Worm (Caenorhabditis elegans): ENCODE data around the gene F32G8.3.

F32G8.3 gene

ce11 chrV:10592479-10592878 is 37.3 kb upstream of the F32G8.3 start, which contains the start of gene T21C9.9:
T21C9.9 (minus strand) TSS chrV:10592579.
- TF ChIP-seq ctbp-1 (GFP tag; IDR thresholded peaks at IDR 0.05) (no peak), zip-11 (GFP tag; IDR thresholded peaks at IDR 0.05) (no peak), D1046.2 (GFP tag; IDR thresholded peaks at IDR 0.05) (no peak), lin-15B (tag; optimal IDR thresholded peaks at IDR 0.05) (no peak), snpc-1.2 (GFP tag; IDR thresholded peaks at IDR 0.05) (no peak), dve-1 (tag; optimal IDR thresholded peaks at IDR 0.05; ENCODE audit: insufficient read depth) (no peak), nhr-11 (tag; optimal IDR thresholded peaks at IDR 0.05) (no peak), daf-19 (GFP tag; conservative IDR thresholded peaks at IDR 0.05) (no peak), tra-1 (GFP tag; IDR thresholded peaks at IDR 0.05) (no peak), dpl-1 (GFP tag; optimal IDR thresholded peaks at IDR 0.05) (no peak), zfp-2 (tag; optimal IDR thresholded peaks at IDR 0.05) (no peak), lin-39 (tag; optimal IDR thresholded peaks at IDR 0.05) (no peak)

ce11 chrV:10589774-10590528 is 34.8 kb upstream of the F32G8.3 start, which contains the start of gene ttr-23:
ttr-23 (minus strand) TSS chrV:10589860.
- TF ChIP-seq lir-3 (tag; optimal IDR thresholded peaks at IDR 0.05) = no peak
- TF ChIP-seq hif-1 (tag; optimal IDR thresholded peaks at IDR 0.05) = peak in 1 of 2 experiments; percentile 74
- TF ChIP-seq nhr-42 (GFP tag; IDR thresholded peaks at IDR 0.05) = no peak
- peak; percentile 78 for TF ChIP-seq dve-1 (tag; optimal IDR thresholded peaks at IDR 0.05; ENCODE audit: insufficient read depth)
- no peak for TF ChIP-seq ZK337.2 (GFP tag; IDR thresholded peaks at IDR 0.05)
- peak; percentile 60 for TF ChIP-seq php-3 (GFP tag; IDR thresholded peaks at IDR 0.05)
- TF ChIP-seq lim-7 (GFP tag; IDR thresholded peaks at IDR 0.05) = no peak
- no peak for TF ChIP-seq hmg-1.1 (GFP tag; IDR thresholded peaks at IDR 0.05)
- TF ChIP-seq nhr-111 (GFP tag; optimal IDR thresholded peaks at IDR 0.05) = no peak
- TF ChIP-seq saeg-2 (GFP tag; IDR thresholded peaks at IDR 0.05) = no peak
- TF ChIP-seq fkh-10 (GFP tag; optimal IDR thresholded peaks at IDR 0.05) = no peak
- no peak for TF ChIP-seq nhr-237 (tag; optimal IDR thresholded peaks at IDR 0.05)
- no peak for TF ChIP-seq pqm-1 (tag; optimal IDR thresholded peaks at IDR 0.05)
- TF ChIP-seq Y5F2A.4 (GFP tag; optimal IDR thresholded peaks at IDR 0.05) = no peak
- TF ChIP-seq ceh-32 (tag; optimal IDR thresholded peaks at IDR 0.05; ENCODE audit: poor library complexity) = no peak
- TF ChIP-seq nhr-6 (tag; optimal IDR thresholded peaks at IDR 0.05) = no peak
- TF ChIP-seq ceh-82 (tag; optimal IDR thresholded peaks at IDR 0.05) = no peak
- no peak for TF ChIP-seq zfp-2 (tag; optimal IDR thresholded peaks at IDR 0.05)
- no peak for TF ChIP-seq zfp-3 (GFP tag; conservative IDR thresholded peaks at IDR 0.05)
- TF ChIP-seq lin-39 (tag; optimal IDR thresholded peaks at IDR 0.05) = no peak
- TF ChIP-seq aha-1 (tag) = peak; percentile 37
- TF ChIP-seq nhr-11 (tag; optimal IDR thresholded peaks at IDR 0.05) = no peak
- no peak for TF ChIP-seq mxl-3 (GFP tag; optimal IDR thresholded peaks at IDR 0.05)
- TF ChIP-seq mep-1 (tag; optimal IDR thresholded peaks at IDR 0.05) = no peak
- no peak for TF ChIP-seq nhr-76 (tag; optimal IDR thresholded peaks at IDR 0.05)
- no peak for TF ChIP-seq lin-1 (GFP tag; IDR thresholded peaks at IDR 0.05)
- TF ChIP-seq ctbp-1 (GFP tag; IDR thresholded peaks at IDR 0.05) = no peak
- TF ChIP-seq F26F4.8 (GFP tag; conservative IDR thresholded peaks at IDR 0.05) = no peak
- TF ChIP-seq nhr-102 (tag; optimal IDR thresholded peaks at IDR 0.05) = peak; percentile 4
- TF ChIP-seq pha-4 (GFP tag; IDR thresholded peaks at IDR 0.05) = no peak
- no peak for TF ChIP-seq pha-4 (tag; optimal IDR thresholded peaks at IDR 0.05)
- TF ChIP-seq sdz-12 (GFP tag; optimal IDR thresholded peaks at IDR 0.05) = no peak
- TF ChIP-seq fos-1 (tag; optimal IDR thresholded peaks at IDR 0.05) = no peak
- peak in 1 of 2 experiments; percentile 35 for TF ChIP-seq mdl-1 (tag; optimal IDR thresholded peaks at IDR 0.05)
- TF ChIP-seq hlh-11 (tag; optimal IDR thresholded peaks at IDR 0.05) = peak; percentile 52
- peak in 1 of 2 experiments; percentile 95 for TF ChIP-seq unc-62 (GFP tag; optimal IDR thresholded peaks at IDR 0.05 in 1 of 2)
- TF ChIP-seq unc-62 (tag; optimal IDR thresholded peaks at IDR 0.05) = no peak
- peak; percentile 49 for TF ChIP-seq nhr-28 (tag; optimal IDR thresholded peaks at IDR 0.05)
- no peak for TF ChIP-seq Y105C5A.15 (GFP tag; IDR thresholded peaks at IDR 0.05)
- TF ChIP-seq vab-7 (GFP tag; IDR thresholded peaks at IDR 0.05) = no peak
- TF ChIP-seq nhr-41 (GFP tag; IDR thresholded peaks at IDR 0.05) = no peak
- TF ChIP-seq unc-39 (tag; optimal IDR thresholded peaks at IDR 0.05) = no peak
